Worm (Caenorhabditis elegans) whole organism, midembryonic: ENCODE results near the gene cpt-1.

Experiments
- flt-1 ChIP-seq: fragments of 200-800 bp; sonication (Bioruptor generic); IDR thresholded peaks from 2 replicates; pipeline ENCODE4 v1.3.6; 2022; ENCODE audit warnings: missing genetic modification characterization, missing compliant biosample characterization
- med-1 ChIP-seq: sonication (generic microtip); optimal IDR thresholded peaks from 2 replicates; lab custom pipeline; 2017; ENCODE audit warnings: missing genetic modification characterization, mild to moderate bottlenecking, missing compliant biosample characterization, antibody characterized with exemption, missing genetic modification reagents; ENCODE audit not compliant: insufficient read depth
- tab-1 ChIP-seq: fragments of 200-800 bp; sonication (Bioruptor generic); IDR thresholded peaks from 2 replicates; pipeline ENCODE4 v1.3.6; 2022; ENCODE audit warnings: missing genetic modification characterization, missing compliant biosample characterization

DNA sequence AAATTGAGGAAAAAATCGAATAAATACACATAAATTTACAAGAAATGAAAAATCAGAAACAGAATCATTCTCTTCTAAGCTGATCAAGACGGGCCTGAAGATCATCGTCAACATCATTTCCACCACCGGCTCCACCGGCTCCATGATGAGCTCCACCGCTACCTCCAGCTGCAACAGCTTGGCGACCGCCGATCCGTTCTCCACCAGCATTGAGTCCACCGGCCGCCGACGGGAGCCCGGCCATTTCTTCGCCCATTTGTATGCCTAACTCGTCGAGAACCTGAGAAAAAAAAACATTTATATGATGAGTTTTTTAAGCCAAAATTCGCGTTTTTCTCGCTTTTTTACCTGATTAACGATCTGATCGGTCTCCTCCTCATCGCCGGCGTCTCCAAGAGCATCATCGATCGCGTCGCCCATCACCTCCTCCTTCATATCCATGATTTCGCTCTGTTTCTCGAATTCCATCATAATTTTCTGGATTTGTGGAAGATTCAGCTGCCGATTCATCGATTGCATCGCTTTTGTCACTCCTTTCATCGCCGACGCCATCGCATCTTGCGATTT is 28.9 kb downstream of the cpt-1 start:
- TF ChIP-seq med-1 (GFP tag; lab: Kevin White, UChicago), result no peak
- no peak for TF ChIP-seq tab-1 (GFP tag; lab: Robert Waterston, UW)
- TF ChIP-seq flt-1 (GFP tag; lab: Robert Waterston, UW), result no peak
